ENCODE assay signal across 1 fruit fly cellular context in the genomic region with DNA sequence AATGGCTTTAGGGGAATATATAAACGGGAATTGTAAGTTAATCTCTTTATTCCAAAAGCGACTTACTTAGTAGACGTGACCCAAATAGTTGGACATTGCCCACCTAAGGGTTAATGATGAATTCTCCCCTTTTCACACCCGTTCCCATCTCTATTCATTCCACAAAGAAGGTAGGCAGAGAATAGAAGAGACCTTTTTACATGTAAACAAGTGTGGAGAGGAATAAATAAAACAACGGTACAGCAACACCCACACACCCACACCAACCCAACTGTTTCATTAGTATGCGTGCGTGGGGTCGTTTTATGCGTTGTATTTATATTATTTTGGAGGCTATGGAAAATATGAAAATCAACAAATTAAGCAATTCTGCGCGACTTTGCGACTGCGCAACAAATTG.
TF ChIP-seq lines count a peak whose summit lies in the region.

No protein-coding gene starts in this region.

TF ChIP-seq in whole organism, embryonic, 481 proteins besides CTCF, POLR2A, EP300 and RAD21 (continued from another document and continues in another):
- peak; percentile 35 for TF ChIP-seq sens (GFP tag; lab: Kevin White, UChicago)
- TF ChIP-seq Dbx (GFP tag; IDR thresholded peaks at IDR 0.05; lab: Robert Waterston, UW), result no peak
- no peak for TF ChIP-seq sisA (GFP tag; IDR thresholded peaks at IDR 0.05; lab: Robert Waterston, UW)
- no peak for TF ChIP-seq Sry-β (GFP tag; optimal IDR thresholded peaks at IDR 0.05; lab: Kevin White, UChicago)
- TF ChIP-seq Hr51 (GFP tag; optimal IDR thresholded peaks at IDR 0.05; lab: Kevin White, UChicago), result no peak
- TF ChIP-seq CG15011 (GFP tag; optimal IDR thresholded peaks at IDR 0.05; lab: Kevin White, UChicago), result no peak
- no peak for TF ChIP-seq onecut (GFP tag; IDR thresholded peaks at IDR 0.05; lab: Robert Waterston, UW)
- TF ChIP-seq wdn (GFP tag; IDR thresholded peaks at IDR 0.05; lab: Robert Waterston, UW), result no peak
- no peak for TF ChIP-seq jumu (GFP tag; optimal IDR thresholded peaks at IDR 0.05; lab: Kevin White, UChicago)
- TF ChIP-seq HmgD (GFP tag; optimal IDR thresholded peaks at IDR 0.05; lab: Kevin White, UChicago), result no peak
- TF ChIP-seq nmo (GFP tag; optimal IDR thresholded peaks at IDR 0.05; lab: Kevin White, UChicago), result no peak
- no peak for TF ChIP-seq CG8290 (GFP tag; optimal IDR thresholded peaks at IDR 0.05; lab: Kevin White, UChicago)
- peak in 1 of 2 experiments; percentile 17 for TF ChIP-seq CG8290 (tag; optimal IDR thresholded peaks at IDR 0.05; lab: Kevin White, UChicago)
- TF ChIP-seq CG17328 (GFP tag; IDR thresholded peaks at IDR 0.05; lab: Robert Waterston, UW), result no peak
- peak; percentile 14 for TF ChIP-seq CG4328 (GFP tag; optimal IDR thresholded peaks at IDR 0.05; lab: Kevin White, UChicago)
- no peak for TF ChIP-seq CG7786 (GFP tag; optimal IDR thresholded peaks at IDR 0.05; lab: Kevin White, UChicago)
- TF ChIP-seq CG7987 (GFP tag; optimal IDR thresholded peaks at IDR 0.05; lab: Kevin White, UChicago), result no peak
- TF ChIP-seq gem (tag; optimal IDR thresholded peaks at IDR 0.05; lab: Kevin White, UChicago), result no peak
- TF ChIP-seq kni (GFP tag; optimal IDR thresholded peaks at IDR 0.05; lab: Kevin White, UChicago), result no peak
- TF ChIP-seq ci (GFP tag; IDR thresholded peaks at IDR 0.05; lab: Robert Waterston, UW), result no peak
- TF ChIP-seq her (GFP tag; optimal IDR thresholded peaks at IDR 0.05; lab: Kevin White, UChicago), result no peak
- no peak for TF ChIP-seq Antp (GFP tag; optimal IDR thresholded peaks at IDR 0.05; lab: Kevin White, UChicago)
- no peak for TF ChIP-seq HLHmδ (GFP tag; optimal IDR thresholded peaks at IDR 0.05; lab: Kevin White, UChicago)
- no peak for TF ChIP-seq CG18764 (GFP tag; optimal IDR thresholded peaks at IDR 0.05; lab: Kevin White, UChicago)
- TF ChIP-seq CG11723 (GFP tag; optimal IDR thresholded peaks at IDR 0.05; lab: Kevin White, UChicago), result peak; percentile 9
- no peak for TF ChIP-seq CG12219 (GFP tag; optimal IDR thresholded peaks at IDR 0.05; lab: Kevin White, UChicago)
- TF ChIP-seq Doc2 (GFP tag; IDR thresholded peaks at IDR 0.05; lab: Robert Waterston, UW), result no peak
- no peak for TF ChIP-seq vfl (GFP tag; optimal IDR thresholded peaks at IDR 0.05; lab: Kevin White, UChicago)
- no peak for TF ChIP-seq lab (GFP tag; optimal IDR thresholded peaks at IDR 0.05; lab: Kevin White, UChicago)
- peak; percentile 32 for TF ChIP-seq CG18599 (GFP tag; optimal IDR thresholded peaks at IDR 0.05; lab: Kevin White, UChicago)
- no peak for TF ChIP-seq fd96Cb (tag; optimal IDR thresholded peaks at IDR 0.05; lab: Kevin White, UChicago)
- TF ChIP-seq Atf3 (GFP tag; optimal IDR thresholded peaks at IDR 0.05; lab: Kevin White, UChicago), result no peak
- TF ChIP-seq eve (GFP tag; optimal IDR thresholded peaks at IDR 0.05; lab: Kevin White, UChicago), result peak in 1 of 2 experiments; percentile 53
- no peak for TF ChIP-seq CG2712 (tag; optimal IDR thresholded peaks at IDR 0.05; lab: Kevin White, UChicago)
- TF ChIP-seq CG10274 (GFP tag; optimal IDR thresholded peaks at IDR 0.05; lab: Kevin White, UChicago), result no peak
- TF ChIP-seq CG7745 (tag; optimal IDR thresholded peaks at IDR 0.05; lab: Kevin White, UChicago), result no peak
- no peak for TF ChIP-seq shn (GFP tag; optimal IDR thresholded peaks at IDR 0.05; lab: Kevin White, UChicago)
- peak; percentile 38 for TF ChIP-seq MTF-1 (GFP tag; optimal IDR thresholded peaks at IDR 0.05; lab: Kevin White, UChicago; ENCODE audit: borderline replicate concordance)
- TF ChIP-seq CG16815 (GFP tag; optimal IDR thresholded peaks at IDR 0.05; lab: Kevin White, UChicago), result no peak
- TF ChIP-seq tin (GFP tag; optimal IDR thresholded peaks at IDR 0.05; lab: Kevin White, UChicago), result no peak
- TF ChIP-seq CG14014 (GFP tag; IDR thresholded peaks at IDR 0.05; lab: Robert Waterston, UW), result no peak
- TF ChIP-seq jigr1 (GFP tag; IDR thresholded peaks at IDR 0.05; lab: Robert Waterston, UW), result no peak
- no peak for TF ChIP-seq CG4282 (GFP tag; optimal IDR thresholded peaks at IDR 0.05; lab: Kevin White, UChicago)
- TF ChIP-seq stwl (tag; optimal IDR thresholded peaks at IDR 0.05; lab: Kevin White, UChicago), result no peak
- no peak for TF ChIP-seq sr (GFP tag; IDR thresholded peaks at IDR 0.05; lab: Robert Waterston, UW)
- no peak for TF ChIP-seq Dad (GFP tag; optimal IDR thresholded peaks at IDR 0.05; lab: Kevin White, UChicago)
- TF ChIP-seq Hmr (GFP tag; optimal IDR thresholded peaks at IDR 0.05; lab: Kevin White, UChicago), result peak; percentile 30
- TF ChIP-seq fd102C (GFP tag; optimal IDR thresholded peaks at IDR 0.05; lab: Kevin White, UChicago), result no peak
- TF ChIP-seq CG10267 (tag; optimal IDR thresholded peaks at IDR 0.05; lab: Kevin White, UChicago), result no peak
- TF ChIP-seq pzg (GFP tag; optimal IDR thresholded peaks at IDR 0.05; lab: Kevin White, UChicago), result no peak
- no peak for TF ChIP-seq org-1 (GFP tag; optimal IDR thresholded peaks at IDR 0.05; lab: Kevin White, UChicago)
- no peak for TF ChIP-seq trh (GFP tag; optimal IDR thresholded peaks at IDR 0.05; lab: Kevin White, UChicago)
- TF ChIP-seq slou (GFP tag; optimal IDR thresholded peaks at IDR 0.05; lab: Kevin White, UChicago), result no peak
- TF ChIP-seq Sox102F (GFP tag; optimal IDR thresholded peaks at IDR 0.05; lab: Kevin White, UChicago), result no peak
- no peak for TF ChIP-seq dati (GFP tag; IDR thresholded peaks at IDR 0.05; lab: Robert Waterston, UW)
- peak; percentile 39 for TF ChIP-seq abd-A (tag; optimal IDR thresholded peaks at IDR 0.05; lab: Kevin White, UChicago)
- no peak for TF ChIP-seq chif (GFP tag; optimal IDR thresholded peaks at IDR 0.05; lab: Kevin White, UChicago)
- peak; percentile 88 for TF ChIP-seq Med (GFP tag; lab: Kevin White, UChicago)
- no peak for TF ChIP-seq CG31388 (GFP tag; optimal IDR thresholded peaks at IDR 0.05; lab: Kevin White, UChicago)
- no peak for TF ChIP-seq PHDP (tag; optimal IDR thresholded peaks at IDR 0.05; lab: Kevin White, UChicago)
- no peak for TF ChIP-seq E2f2 (GFP tag; IDR thresholded peaks at IDR 0.05; lab: Robert Waterston, UW)
- peak; percentile 51 for TF ChIP-seq CG17912 (GFP tag; optimal IDR thresholded peaks at IDR 0.05; lab: Kevin White, UChicago)
- no peak for TF ChIP-seq gce (GFP tag; IDR thresholded peaks at IDR 0.05; lab: Robert Waterston, UW)
- TF ChIP-seq vvl (GFP tag; IDR thresholded peaks at IDR 0.05; lab: Robert Waterston, UW), result no peak
- no peak for TF ChIP-seq BtbVII (GFP tag; optimal IDR thresholded peaks at IDR 0.05; lab: Kevin White, UChicago)
- TF ChIP-seq CG3163 (GFP tag; optimal IDR thresholded peaks at IDR 0.05; lab: Kevin White, UChicago), result no peak
- TF ChIP-seq pho (GFP tag; optimal IDR thresholded peaks at IDR 0.05; lab: Kevin White, UChicago), result no peak
- TF ChIP-seq CG30403 (GFP tag; optimal IDR thresholded peaks at IDR 0.05; lab: Kevin White, UChicago), result no peak
- peak; percentile 43 for TF ChIP-seq Kr (GFP tag; optimal IDR thresholded peaks at IDR 0.05; lab: Kevin White, UChicago)
- no peak for TF ChIP-seq CG3847 (GFP tag; IDR thresholded peaks at IDR 0.05; lab: Robert Waterston, UW)
- no peak for TF ChIP-seq CG14441 (GFP tag; IDR thresholded peaks at IDR 0.05; lab: Robert Waterston, UW)
- TF ChIP-seq CG8944 (GFP tag; optimal IDR thresholded peaks at IDR 0.05; lab: Kevin White, UChicago), result no peak
- no peak for TF ChIP-seq CG17568 (GFP tag; optimal IDR thresholded peaks at IDR 0.05; lab: Kevin White, UChicago)
- peak; percentile 29 for TF ChIP-seq CG13296 (GFP tag; optimal IDR thresholded peaks at IDR 0.05; lab: Kevin White, UChicago)
- no peak for TF ChIP-seq CG6254 (GFP tag; optimal IDR thresholded peaks at IDR 0.05; lab: Kevin White, UChicago)
- peak; percentile 56 for TF ChIP-seq B-H2 (GFP tag; optimal IDR thresholded peaks at IDR 0.05; lab: Kevin White, UChicago)
- no peak for TF ChIP-seq zen2 (GFP tag; IDR thresholded peaks at IDR 0.05; lab: Robert Waterston, UW; ENCODE audit: partially characterized antibody)
- no peak for TF ChIP-seq bbx (GFP tag; IDR thresholded peaks at IDR 0.05; lab: Robert Waterston, UW; ENCODE audit: partially characterized antibody)
- TF ChIP-seq maf-S (GFP tag; optimal IDR thresholded peaks at IDR 0.05; lab: Kevin White, UChicago), result no peak
- TF ChIP-seq nau (GFP tag; optimal IDR thresholded peaks at IDR 0.05; lab: Kevin White, UChicago), result no peak
- no peak for TF ChIP-seq CG1603 (tag; optimal IDR thresholded peaks at IDR 0.05; lab: Kevin White, UChicago)
- no peak for TF ChIP-seq Ravus (GFP tag; IDR thresholded peaks at IDR 0.05; lab: Robert Waterston, UW)
- TF ChIP-seq croc (GFP tag; conservative IDR thresholded peaks at IDR 0.05; lab: Robert Waterston, UW), result no peak
- TF ChIP-seq sens-2 (GFP tag; IDR thresholded peaks at IDR 0.05; lab: Robert Waterston, UW), result no peak
- no peak for TF ChIP-seq MBD-R2 (GFP tag; IDR thresholded peaks at IDR 0.05; lab: Robert Waterston, UW)
- no peak for TF ChIP-seq CG12071 (GFP tag; optimal IDR thresholded peaks at IDR 0.05; lab: Kevin White, UChicago)
- TF ChIP-seq Dip3 (GFP tag; optimal IDR thresholded peaks at IDR 0.05; lab: Kevin White, UChicago), result no peak
- TF ChIP-seq CG32772 (GFP tag; IDR thresholded peaks at IDR 0.05; lab: Robert Waterston, UW), result no peak
- TF ChIP-seq Six4 (GFP tag; optimal IDR thresholded peaks at IDR 0.05; lab: Kevin White, UChicago), result no peak
- TF ChIP-seq CHES-1-like (GFP tag; optimal IDR thresholded peaks at IDR 0.05; lab: Kevin White, UChicago), result no peak
- TF ChIP-seq Mrtf (GFP tag; IDR thresholded peaks at IDR 0.05; lab: Robert Waterston, UW), result no peak
- no peak for TF ChIP-seq CG10959 (GFP tag; IDR thresholded peaks at IDR 0.05; lab: Robert Waterston, UW)
- TF ChIP-seq sd (tag; optimal IDR thresholded peaks at IDR 0.05; lab: Kevin White, UChicago), result no peak
- TF ChIP-seq nerfin-2 (GFP tag; IDR thresholded peaks at IDR 0.05; lab: Robert Waterston, UW; ENCODE audit: partially characterized antibody), result no peak
- TF ChIP-seq lola (GFP tag; optimal IDR thresholded peaks at IDR 0.05; lab: Kevin White, UChicago), result no peak
- no peak for TF ChIP-seq aop (GFP tag; IDR thresholded peaks at IDR 0.05; lab: Robert Waterston, UW)
- no peak for TF ChIP-seq CG8924 (tag; optimal IDR thresholded peaks at IDR 0.05; lab: Kevin White, UChicago)
- TF ChIP-seq Sry-δ (GFP tag; optimal IDR thresholded peaks at IDR 0.05; lab: Kevin White, UChicago), result no peak
- no peak for TF ChIP-seq Doc3 (GFP tag; IDR thresholded peaks at IDR 0.05; lab: Robert Waterston, UW; ENCODE audit: partially characterized antibody)
- TF ChIP-seq CG6689 (GFP tag; IDR thresholded peaks at IDR 0.05; lab: Robert Waterston, UW), result no peak
- TF ChIP-seq sug (tag; optimal IDR thresholded peaks at IDR 0.05; lab: Kevin White, UChicago), result peak; percentile 39
- TF ChIP-seq amos (GFP tag; IDR thresholded peaks at IDR 0.05; lab: Robert Waterston, UW; ENCODE audit: partially characterized antibody), result no peak
- no peak for TF ChIP-seq CG6813 (GFP tag; optimal IDR thresholded peaks at IDR 0.05; lab: Kevin White, UChicago)
- TF ChIP-seq ro (GFP tag; IDR thresholded peaks at IDR 0.05; lab: Robert Waterston, UW), result no peak
- TF ChIP-seq CG8388 (GFP tag; optimal IDR thresholded peaks at IDR 0.05; lab: Kevin White, UChicago), result no peak
- no peak for TF ChIP-seq CG6854 (GFP tag; optimal IDR thresholded peaks at IDR 0.05; lab: Kevin White, UChicago)
- TF ChIP-seq HLH4C (GFP tag; IDR thresholded peaks at IDR 0.05; lab: Robert Waterston, UW; ENCODE audit: partially characterized antibody), result no peak
- TF ChIP-seq dm (GFP tag; optimal IDR thresholded peaks at IDR 0.05; lab: Kevin White, UChicago), result no peak
- no peak for TF ChIP-seq CG4617 (GFP tag; optimal IDR thresholded peaks at IDR 0.05; lab: Kevin White, UChicago; ENCODE audit: borderline replicate concordance)
- TF ChIP-seq CG17385 (GFP tag; optimal IDR thresholded peaks at IDR 0.05; lab: Kevin White, UChicago), result peak; percentile 29
- peak; percentile 28 for TF ChIP-seq CG2120 (GFP tag; optimal IDR thresholded peaks at IDR 0.05; lab: Kevin White, UChicago)
- no peak for TF ChIP-seq CG2202 (tag; optimal IDR thresholded peaks at IDR 0.05; lab: Kevin White, UChicago)
- no peak for TF ChIP-seq CG17802 (tag; optimal IDR thresholded peaks at IDR 0.05; lab: Kevin White, UChicago)
- TF ChIP-seq Bgb (GFP tag; IDR thresholded peaks at IDR 0.05; lab: Robert Waterston, UW; ENCODE audit: partially characterized antibody), result no peak
- TF ChIP-seq CG18619 (GFP tag; optimal IDR thresholded peaks at IDR 0.05; lab: Kevin White, UChicago), result peak; percentile 8
- no peak for TF ChIP-seq run (tag; optimal IDR thresholded peaks at IDR 0.05; lab: Kevin White, UChicago)
- TF ChIP-seq pfk (GFP tag; optimal IDR thresholded peaks at IDR 0.05; lab: Kevin White, UChicago), result no peak
- no peak for TF ChIP-seq D19B (GFP tag; optimal IDR thresholded peaks at IDR 0.05; lab: Kevin White, UChicago)
- no peak for TF ChIP-seq CG3995 (GFP tag; optimal IDR thresholded peaks at IDR 0.05; lab: Kevin White, UChicago)
- TF ChIP-seq CG1024 (GFP tag; IDR thresholded peaks at IDR 0.05; lab: Robert Waterston, UW), result no peak
- TF ChIP-seq NFAT (GFP tag; IDR thresholded peaks at IDR 0.05; lab: Robert Waterston, UW), result no peak
- no peak for TF ChIP-seq Side (GFP tag; optimal IDR thresholded peaks at IDR 0.05; lab: Kevin White, UChicago)
- no peak for TF ChIP-seq CG6654 (GFP tag; optimal IDR thresholded peaks at IDR 0.05; lab: Kevin White, UChicago)
- TF ChIP-seq CG15696 (tag; optimal IDR thresholded peaks at IDR 0.05; lab: Kevin White, UChicago), result peak; percentile 18
- TF ChIP-seq prd (optimal IDR thresholded peaks at IDR 0.05; lab: Kevin White, UChicago), result no peak
- TF ChIP-seq prd (GFP tag; IDR thresholded peaks at IDR 0.05; lab: Robert Waterston, UW), result no peak
- no peak for TF ChIP-seq CG1832 (GFP tag; optimal IDR thresholded peaks at IDR 0.05; lab: Kevin White, UChicago)
- TF ChIP-seq chn (GFP tag; optimal IDR thresholded peaks at IDR 0.05; lab: Kevin White, UChicago), result no peak
- no peak for TF ChIP-seq emc (GFP tag; optimal IDR thresholded peaks at IDR 0.05; lab: Kevin White, UChicago)
- peak; percentile 1 for TF ChIP-seq CG9817 (tag; optimal IDR thresholded peaks at IDR 0.05; lab: Kevin White, UChicago)
- no peak for TF ChIP-seq Oaz (GFP tag; IDR thresholded peaks at IDR 0.05; lab: Robert Waterston, UW)
- no peak for TF ChIP-seq inv (GFP tag; IDR thresholded peaks at IDR 0.05; lab: Robert Waterston, UW; ENCODE audit: partially characterized antibody)
- no peak for TF ChIP-seq MESR4 (GFP tag; optimal IDR thresholded peaks at IDR 0.05; lab: Kevin White, UChicago)
- no peak for TF ChIP-seq CG42726 (GFP tag; IDR thresholded peaks at IDR 0.05; lab: Robert Waterston, UW; ENCODE audit: partially characterized antibody)
- no peak for TF ChIP-seq CG6272 (GFP tag; IDR thresholded peaks at IDR 0.05; lab: Robert Waterston, UW)
